Worm (Caenorhabditis elegans) whole organism, L4 larva: Measurements from ENCODE around the gene fut-1.

ENCODE experiments used
- D1046.2 ChIP-seq: fragments of 200-800 bp; sonication (Bioruptor generic); IDR thresholded peaks from 2 replicates; pipeline ENCODE4 v1.3.6; 2022; ENCODE audit warnings: missing genetic modification characterization, missing compliant biosample characterization
- F10B5.3 ChIP-seq: sonication (generic microtip); optimal IDR thresholded peaks from 2 replicates; lab custom pipeline; 2016; ENCODE audit warnings: mild to moderate bottlenecking, missing genetic modification characterization, missing compliant biosample characterization
- F26F4.8 ChIP-seq: fragments of 200-800 bp; sonication (Bioruptor generic); conservative IDR thresholded peaks from 2 replicates; pipeline ENCODE4 v1.3.6; 2022; ENCODE audit warnings: missing genetic modification characterization, missing compliant biosample characterization
- R02D3.7 ChIP-seq: fragments of 150-350 bp; sonication (generic microtip); optimal IDR thresholded peaks from 3 replicates; lab custom pipeline; 2014; ENCODE audit warnings: missing biosample characterization, missing genetic modification characterization
- T20F7.1 ChIP-seq: fragments of 200-800 bp; sonication (Bioruptor generic); optimal IDR thresholded peaks from 2 replicates; lab custom pipeline; 2018; ENCODE audit warnings: mild to moderate bottlenecking, missing genetic modification characterization, missing compliant biosample characterization
- T26A8.4 ChIP-seq: fragments of 200-800 bp; sonication (Bioruptor generic); IDR thresholded peaks from 2 replicates; pipeline ENCODE4 v1.3.6; 2022; ENCODE audit warnings: missing genetic modification characterization, missing compliant biosample characterization
- Y105C5A.15 ChIP-seq: fragments of 200-800 bp; sonication (Bioruptor generic); IDR thresholded peaks from 2 replicates; pipeline ENCODE4 v1.3.6; 2022; ENCODE audit warnings: missing genetic modification characterization, missing compliant biosample characterization
- Y5F2A.4 ChIP-seq: fragments of 200-800 bp; sonication (Bioruptor generic); optimal IDR thresholded peaks from 2 replicates; lab custom pipeline; 2018; ENCODE audit warnings: mild to moderate bottlenecking, missing genetic modification characterization, missing compliant biosample characterization
- aha-1 ChIP-seq: fragments of 150-350 bp; peaks from one replicate; lab custom pipeline; 2014; ENCODE audit warnings: missing biosample characterization, missing genetic modification characterization
- ama-1 ChIP-seq: fragments of 150-350 bp; optimal IDR thresholded peaks from 2 replicates; lab custom pipeline; 2014; ENCODE audit warnings: inconsistent platforms, mixed read lengths
- arid-1 ChIP-seq: fragments of 200-800 bp; sonication (Bioruptor generic); conservative IDR thresholded peaks from 2 replicates; pipeline ENCODE4 v1.3.6; 2022; ENCODE audit warnings: missing genetic modification reagents, missing genetic modification characterization, missing compliant biosample characterization
- ceh-20 ChIP-seq: fragments of 200-800 bp; sonication (Bioruptor generic); IDR thresholded peaks from 2 replicates; pipeline ENCODE4 v1.3.6; 2022; ENCODE audit warnings: missing genetic modification reagents, missing genetic modification characterization, missing compliant biosample characterization
- ceh-28 ChIP-seq: fragments of 150-350 bp; optimal IDR thresholded peaks from 2 replicates; lab custom pipeline; 2014; ENCODE audit warnings: missing biosample characterization, missing genetic modification reagents, missing genetic modification characterization
- ces-1 ChIP-seq: fragments of 150-350 bp; sonication (generic microtip); optimal IDR thresholded peaks from 4 replicates; lab custom pipeline; 2014; ENCODE audit warnings: missing biosample characterization, missing genetic modification reagents, missing genetic modification characterization
- cey-2 ChIP-seq: sonication (generic microtip); optimal IDR thresholded peaks from 3 replicates; lab custom pipeline; 2017; ENCODE audit warnings: missing genetic modification characterization, mild to moderate bottlenecking, missing compliant biosample characterization, antibody characterized with exemption, borderline replicate concordance; ENCODE audit not compliant: insufficient read depth
- ctbp-1 ChIP-seq: fragments of 200-800 bp; sonication (Bioruptor generic); IDR thresholded peaks from 2 replicates; pipeline ENCODE4 v1.3.6; 2022; ENCODE audit warnings: missing genetic modification reagents, missing genetic modification characterization, missing compliant biosample characterization
- daf-12 ChIP-seq: fragments of 150-350 bp; optimal IDR thresholded peaks from 2 replicates; lab custom pipeline; 2014; ENCODE audit warnings: missing biosample characterization, missing genetic modification reagents, missing genetic modification characterization
- daf-16 ChIP-seq, 3 experiments: sonication (generic microtip); optimal IDR thresholded peaks; 2 replicates each; lab custom pipeline; 2016 to 2017; ENCODE audit warnings: missing genetic modification characterization in 3 of 3, missing genetic modification reagents in 3 of 3, mild to moderate bottlenecking in 2 of 3, missing compliant biosample characterization in 2 of 3, missing biosample characterization in 1 of 3, moderate library complexity in 1 of 3
- daf-19 ChIP-seq: fragments of 200-800 bp; sonication (Bioruptor generic); conservative IDR thresholded peaks from 2 replicates; pipeline ENCODE4 v1.3.6; 2022; ENCODE audit warnings: missing genetic modification characterization, missing compliant biosample characterization
- dmd-8 ChIP-seq: fragments of 200-800 bp; sonication (Bioruptor generic); IDR thresholded peaks from 2 replicates; pipeline ENCODE4 v1.3.6; 2022; ENCODE audit warnings: missing genetic modification characterization, missing compliant biosample characterization
- duxl-1 ChIP-seq: sonication (generic microtip); optimal IDR thresholded peaks from 2 replicates; lab custom pipeline; 2016; ENCODE audit warnings: mild to moderate bottlenecking, missing genetic modification characterization, moderate library complexity, missing compliant biosample characterization; ENCODE audit not compliant: poor library complexity
- fos-1 ChIP-seq: fragments of 150-350 bp; optimal IDR thresholded peaks from 2 replicates; lab custom pipeline; 2014; ENCODE audit warnings: missing biosample characterization, missing genetic modification characterization
- gei-8 ChIP-seq: fragments of 200-800 bp; sonication (Bioruptor generic); optimal IDR thresholded peaks from 2 replicates; lab custom pipeline; 2018; ENCODE audit warnings: mild to moderate bottlenecking, missing genetic modification characterization, missing compliant biosample characterization
- hif-1 ChIP-seq, 2 experiments: sonication (generic microtip); optimal IDR thresholded peaks; 2 replicates each; lab custom pipeline; 2016 to 2017; ENCODE audit warnings: missing compliant biosample characterization in 2 of 2, missing genetic modification characterization in 2 of 2, missing genetic modification reagents in 2 of 2, missing genotype in 2 of 2, mild to moderate bottlenecking in 1 of 2
- hmg-1.1 ChIP-seq: fragments of 200-800 bp; sonication (Bioruptor generic); IDR thresholded peaks from 2 replicates; pipeline ENCODE4 v1.3.6; 2022; ENCODE audit warnings: missing genetic modification reagents, missing genetic modification characterization, missing compliant biosample characterization
- lin-15B ChIP-seq: fragments of 150-350 bp; sonication (generic microtip); optimal IDR thresholded peaks from 3 replicates; lab custom pipeline; 2014; ENCODE audit warnings: missing biosample characterization, missing genetic modification characterization
- lin-38 ChIP-seq: fragments of 200-800 bp; sonication (Bioruptor generic); IDR thresholded peaks from 2 replicates; pipeline ENCODE4 v1.3.6; 2022; ENCODE audit warnings: missing genetic modification reagents, missing genetic modification characterization, missing compliant biosample characterization
- lir-3 ChIP-seq: sonication (generic microtip); optimal IDR thresholded peaks from 2 replicates; lab custom pipeline; 2016; ENCODE audit warnings: mild to moderate bottlenecking, missing genetic modification characterization, missing compliant biosample characterization
- madf-5 ChIP-seq, 2 experiments: fragments of 200-800 bp; sonication (Bioruptor generic); IDR thresholded peaks; 2 replicates each; pipeline ENCODE4 v1.3.6; 2022; ENCODE audit warnings: missing compliant biosample characterization in 2 of 2, missing genetic modification characterization in 2 of 2
- mdt-29 ChIP-seq: fragments of 200-800 bp; sonication (Bioruptor generic); IDR thresholded peaks from 2 replicates; pipeline ENCODE4 v1.3.6; 2022; ENCODE audit warnings: missing genetic modification reagents, missing genetic modification characterization, missing compliant biosample characterization
- mep-1 ChIP-seq: fragments of 150-350 bp; sonication (generic microtip); optimal IDR thresholded peaks from 3 replicates; lab custom pipeline; 2014; ENCODE audit warnings: missing biosample characterization, missing genetic modification characterization
- mes-2 ChIP-seq: sonication (generic microtip); optimal IDR thresholded peaks from 2 replicates; lab custom pipeline; 2016; ENCODE audit warnings: missing genotype, mild to moderate bottlenecking, missing genetic modification characterization, missing compliant biosample characterization; ENCODE audit not compliant: poor library complexity, severe bottlenecking
- mxl-2 ChIP-seq: fragments of 200-800 bp; sonication (Bioruptor generic); conservative IDR thresholded peaks from 2 replicates; pipeline ENCODE4 v1.3.6; 2022; ENCODE audit warnings: missing genetic modification reagents, missing genetic modification characterization, missing compliant biosample characterization
- nhr-10 ChIP-seq: fragments of 150-350 bp; optimal IDR thresholded peaks from 2 replicates; lab custom pipeline; 2014; ENCODE audit warnings: missing biosample characterization, missing genetic modification characterization
- nhr-102 ChIP-seq: sonication (generic microtip); optimal IDR thresholded peaks from 2 replicates; lab custom pipeline; 2016; ENCODE audit warnings: mild to moderate bottlenecking, missing genetic modification characterization, moderate library complexity, missing compliant biosample characterization
- nhr-11 ChIP-seq: fragments of 150-350 bp; optimal IDR thresholded peaks from 2 replicates; lab custom pipeline; 2014; ENCODE audit warnings: missing biosample characterization, missing genetic modification characterization
- nhr-42 ChIP-seq: fragments of 200-800 bp; sonication (Bioruptor generic); IDR thresholded peaks from 2 replicates; pipeline ENCODE4 v1.3.6; 2022; ENCODE audit warnings: missing genetic modification characterization, missing compliant biosample characterization
- nhr-77 ChIP-seq: fragments of 150-350 bp; optimal IDR thresholded peaks from 2 replicates; lab custom pipeline; 2014; ENCODE audit warnings: missing biosample characterization, missing genetic modification characterization
- rbr-2 ChIP-seq: sonication (generic microtip); optimal IDR thresholded peaks from 2 replicates; lab custom pipeline; 2016; ENCODE audit warnings: missing genotype, missing genetic modification characterization, missing compliant biosample characterization
- sdz-12 ChIP-seq: fragments of 200-800 bp; sonication (Bioruptor generic); optimal IDR thresholded peaks from 2 replicates; lab custom pipeline; 2018; ENCODE audit warnings: mild to moderate bottlenecking, missing genetic modification characterization, missing compliant biosample characterization
- set-16 ChIP-seq: fragments of 200-800 bp; sonication (Bioruptor generic); IDR thresholded peaks from 2 replicates; pipeline ENCODE4 v1.3.6; 2022; ENCODE audit warnings: missing genetic modification reagents, missing genetic modification characterization, missing compliant biosample characterization
- skn-1 ChIP-seq: fragments of 150-350 bp; optimal IDR thresholded peaks from 2 replicates; lab custom pipeline; 2014; ENCODE audit warnings: missing biosample characterization, missing genetic modification characterization
- snpc-1.2 ChIP-seq: fragments of 200-800 bp; sonication (Bioruptor generic); IDR thresholded peaks from 2 replicates; pipeline ENCODE4 v1.3.6; 2022; ENCODE audit warnings: missing genetic modification reagents, missing genetic modification characterization, missing compliant biosample characterization
- spr-3 ChIP-seq: fragments of 200-800 bp; sonication (Bioruptor generic); optimal IDR thresholded peaks from 2 replicates; lab custom pipeline; 2018; ENCODE audit warnings: mild to moderate bottlenecking, missing genetic modification characterization, missing compliant biosample characterization
- tag-97 ChIP-seq: fragments of 200-800 bp; sonication (Bioruptor generic); IDR thresholded peaks from 2 replicates; pipeline ENCODE4 v1.3.6; 2022; ENCODE audit warnings: missing genetic modification characterization, missing compliant biosample characterization
- vab-7 ChIP-seq: fragments of 200-800 bp; sonication (Bioruptor generic); IDR thresholded peaks from 2 replicates; pipeline ENCODE4 v1.3.6; 2022; ENCODE audit warnings: missing genetic modification reagents, missing genetic modification characterization, missing compliant biosample characterization
- zip-11 ChIP-seq: fragments of 200-800 bp; sonication (Bioruptor generic); IDR thresholded peaks from 2 replicates; pipeline ENCODE4 v1.3.6; 2022; ENCODE audit warnings: missing genetic modification characterization, missing compliant biosample characterization
- zip-2 ChIP-seq: fragments of 150-350 bp; optimal IDR thresholded peaks from 2 replicates; lab custom pipeline; 2014; ENCODE audit warnings: missing biosample characterization, missing genetic modification characterization
- ztf-7 ChIP-seq: fragments of 150-350 bp; optimal IDR thresholded peaks from 2 replicates; lab custom pipeline; 2014; ENCODE audit warnings: missing biosample characterization, missing genetic modification characterization

Gene fut-1

DNA sequence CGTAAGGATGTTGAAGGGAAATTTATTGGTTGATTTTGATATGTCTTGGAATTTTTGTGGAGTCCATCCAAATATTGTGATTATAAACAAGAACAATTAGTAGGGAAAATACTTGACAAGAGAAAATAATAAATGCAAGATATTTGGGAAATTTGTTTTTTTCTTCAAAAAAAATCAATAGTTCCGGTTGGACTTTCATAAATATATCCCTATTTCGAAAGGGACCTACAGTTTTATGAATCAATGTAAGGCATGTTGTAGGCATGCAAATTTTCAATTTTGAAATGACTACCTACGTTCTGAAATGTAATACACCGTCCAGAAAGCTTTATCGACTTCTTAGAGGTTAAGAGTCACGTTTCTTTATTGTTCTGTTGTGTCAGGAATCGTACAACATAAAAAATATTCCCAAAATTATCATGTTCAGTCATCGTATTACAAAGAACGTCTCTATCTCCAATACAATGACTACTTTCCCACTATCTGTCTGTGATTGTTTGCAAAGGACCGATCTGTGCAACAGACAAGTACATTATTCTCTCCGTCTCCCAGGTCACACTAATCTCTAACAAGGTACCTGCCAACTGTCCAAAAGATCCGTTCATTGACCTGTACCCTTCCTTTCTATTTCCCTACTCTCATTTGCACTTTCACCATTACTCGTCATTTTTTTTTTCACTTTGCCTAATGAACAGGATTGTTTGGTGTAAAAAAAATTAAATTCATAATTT, 30.6 kb upstream of the fut-1 start, which contains the start of gene F07H5.13 (continued):
- TF ChIP-seq ceh-20 (GFP tag; lab: Robert Waterston, UW) (0 out of 2 replicates have a peak, but pooled peaks have one; percentile 33), fos-1 (no peak), cey-2 (tag; lab: Kevin White, UChicago) (no peak), nhr-11 (tag; lab: Kevin White, UChicago) (peak; percentile 35), Y105C5A.15 (GFP tag; lab: Robert Waterston, UW) (no peak), aha-1 (tag; lab: Kevin White, UChicago) (no peak), mdt-29 (GFP tag; lab: Robert Waterston, UW) (no peak), daf-16 (GFP tag; optimal IDR thresholded peaks at IDR 0.05; lab: Kevin White, UChicago) (peak in 1 of 2 experiments; percentile 33), daf-16 (tag; optimal IDR thresholded peaks at IDR 0.05; lab: Kevin White, UChicago) (peak; percentile 57), skn-1 (tag; lab: Kevin White, UChicago) (no peak), R02D3.7 (tag; lab: Kevin White, UChicago) (no peak), T20F7.1 (GFP tag; lab: Kevin White, UChicago) (peak; percentile 59), daf-19 (GFP tag; lab: Robert Waterston, UW) (no peak), D1046.2 (no peak), snpc-1.2 (GFP tag; lab: Robert Waterston, UW) (0 out of 2 replicates have a peak, but pooled peaks have one; percentile 9), spr-3 (peak; percentile 6), lin-38 (GFP tag; lab: Robert Waterston, UW) (peak; percentile 44), mep-1 (tag; lab: Kevin White, UChicago) (peak; percentile 83), ces-1 (no peak), madf-5 (GFP tag; IDR thresholded peaks at IDR 0.05; lab: Robert Waterston, UW) (no peak), arid-1 (peak; percentile 56), lir-3 (no peak), Y5F2A.4 (no peak), sdz-12 (GFP tag; lab: Kevin White, UChicago) (peak; percentile 37), mes-2 (tag; lab: Kevin White, UChicago) (peak; percentile 37), gei-8 (peak; percentile 28), rbr-2 (tag; lab: Kevin White, UChicago) (peak; percentile 33), T26A8.4 (peak; percentile 89), F10B5.3 (tag; lab: Kevin White, UChicago) (peak; percentile 0), ztf-7 (tag; lab: Kevin White, UChicago) (no peak), set-16 (no peak), F26F4.8 (no peak), mxl-2 (no peak), ceh-28 (tag; lab: Kevin White, UChicago) (no peak), nhr-77 (tag; lab: Kevin White, UChicago) (peak; percentile 56), zip-11 (GFP tag; lab: Robert Waterston, UW) (no peak), nhr-42 (peak; percentile 40; the same call in 1 of the 2 replicates), ama-1 (peak; percentile 16), vab-7 (GFP tag; lab: Robert Waterston, UW) (no peak), nhr-10 (tag; lab: Kevin White, UChicago) (no peak), nhr-102 (peak; percentile 71), ctbp-1 (peak; percentile 27; the same call in 1 of the 2 replicates), lin-15B (tag; lab: Kevin White, UChicago) (no peak), hmg-1.1 (0 out of 2 replicates have a peak, but pooled peaks have one; percentile 42), duxl-1 (peak; percentile 30), tag-97 (GFP tag; lab: Robert Waterston, UW) (no peak), daf-12 (tag; lab: Kevin White, UChicago) (no peak), zip-2 (tag; lab: Kevin White, UChicago) (no peak), dmd-8 (no peak), hif-1 (tag; optimal IDR thresholded peaks at IDR 0.05; lab: Kevin White, UChicago) (peak in 1 of 2 experiments; percentile 35)
